Worm (Caenorhabditis elegans): Measurements from ENCODE around the gene cdr-1.

The cdr-1 gene

DNA sequence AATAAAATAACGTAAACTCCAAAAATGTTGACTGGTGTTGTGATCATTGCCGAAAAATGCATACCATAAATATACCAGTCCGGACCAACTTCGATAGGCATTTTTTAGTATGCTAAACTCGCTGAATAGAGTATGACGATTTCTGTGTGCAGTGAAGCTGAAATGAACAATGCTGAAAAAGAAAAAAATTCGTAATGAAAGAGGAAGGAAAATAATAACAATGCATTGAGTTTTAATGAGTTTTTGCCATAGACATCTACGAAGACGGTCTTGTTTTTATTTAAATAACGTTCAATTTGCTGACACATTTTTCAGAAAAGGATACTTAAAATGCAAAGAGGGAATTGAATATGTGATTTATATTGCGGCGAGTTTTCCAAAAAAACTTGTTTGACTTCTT, 46.4 kb downstream of the cdr-1 start, which contains the start of gene sri-1:
Gene sri-1, minus strand, starts transcription at position 101 of the 400 bp plus-strand sequence.
- TF ChIP-seq nhr-11 (tag; optimal IDR thresholded peaks at IDR 0.05): no peak
- no peak for TF ChIP-seq unc-62 (GFP tag; optimal IDR thresholded peaks at IDR 0.05)
- no peak for TF ChIP-seq ceh-82 (tag; optimal IDR thresholded peaks at IDR 0.05)
- TF ChIP-seq snpc-4 (tag; optimal IDR thresholded peaks at IDR 0.05): no peak
- TF ChIP-seq elt-1 (tag; optimal IDR thresholded peaks at IDR 0.05): no peak
- TF ChIP-seq nhr-67 (tag; optimal IDR thresholded peaks at IDR 0.05): no peak

DNA sequence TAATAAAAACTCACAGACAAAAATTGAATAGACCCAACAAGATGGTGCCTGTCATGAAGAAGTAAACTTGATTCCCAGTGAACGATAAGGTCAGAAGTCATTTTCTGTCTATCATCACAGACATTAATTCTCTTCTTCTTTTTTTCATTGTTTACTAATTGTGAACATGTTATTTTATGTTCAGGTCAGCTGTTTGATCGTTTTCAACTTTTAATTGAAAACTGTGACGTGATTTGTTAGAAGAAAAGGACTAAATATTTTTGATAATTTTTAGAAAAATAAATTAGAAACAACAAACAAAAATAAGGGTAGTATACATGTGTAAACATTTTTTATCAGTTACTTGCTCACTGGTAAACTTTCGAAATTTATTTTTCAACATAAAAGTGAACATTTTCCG, 48.5 kb downstream of the cdr-1 start, which contains the start of gene F36G9.7:
Gene F36G9.7, minus strand, starts transcription at position 101 of the 400 bp plus-strand sequence.
- TF ChIP-seq fos-1 (tag; optimal IDR thresholded peaks at IDR 0.05): no peak
- no peak for TF ChIP-seq aly-2 (tag; optimal IDR thresholded peaks at IDR 0.05)
- TF ChIP-seq mdl-1 (tag; optimal IDR thresholded peaks at IDR 0.05): no peak
- no peak for TF ChIP-seq nhr-67 (tag; optimal IDR thresholded peaks at IDR 0.05)
- no peak for TF ChIP-seq nhr-77 (tag; optimal IDR thresholded peaks at IDR 0.05)
- no peak for TF ChIP-seq R02D3.7 (tag; optimal IDR thresholded peaks at IDR 0.05)
- TF ChIP-seq unc-62 (GFP tag; optimal IDR thresholded peaks at IDR 0.05): no peak
- no peak for TF ChIP-seq nhr-76 (tag; optimal IDR thresholded peaks at IDR 0.05)
- no peak for TF ChIP-seq nfya-1 (tag; optimal IDR thresholded peaks at IDR 0.05; ENCODE audit: insufficient read depth)
- TF ChIP-seq mml-1 (tag; optimal IDR thresholded peaks at IDR 0.05): no peak
- no peak for TF ChIP-seq ceh-82 (tag; optimal IDR thresholded peaks at IDR 0.05)
- TF ChIP-seq egl-27 (tag; optimal IDR thresholded peaks at IDR 0.05): no peak
- no peak for TF ChIP-seq pha-4 (tag; optimal IDR thresholded peaks at IDR 0.05)
- TF ChIP-seq skn-1 (tag; optimal IDR thresholded peaks at IDR 0.05): no peak
- no peak for TF ChIP-seq fkh-2 (tag; optimal IDR thresholded peaks at IDR 0.05)

DNA sequence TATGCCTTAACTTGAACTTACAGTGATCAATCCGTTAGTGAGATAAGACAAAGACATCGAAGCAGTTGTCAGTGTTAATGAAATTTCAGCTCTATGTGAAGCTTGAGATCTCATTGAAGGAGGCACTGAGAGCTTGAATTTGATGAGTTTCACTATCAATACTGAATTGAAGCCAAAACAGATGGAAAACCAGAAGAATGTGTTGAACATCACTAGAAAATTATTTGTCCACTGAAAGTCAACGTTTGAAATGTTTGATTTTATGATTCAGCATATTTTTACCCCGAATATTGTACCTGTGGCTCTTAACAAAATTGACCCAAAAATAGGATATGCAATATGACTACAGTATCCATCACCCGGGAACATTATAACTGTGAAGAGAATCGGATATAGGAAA, 49.7 kb downstream of the cdr-1 start:
- TF ChIP-seq hmg-11 (tag; optimal IDR thresholded peaks at IDR 0.05) (no peak), ZK546.5 (tag; optimal IDR thresholded peaks at IDR 0.05) (no peak), unc-39 (tag; optimal IDR thresholded peaks at IDR 0.05) (no peak), mml-1 (tag; optimal IDR thresholded peaks at IDR 0.05) (no peak), ceh-16 (tag; optimal IDR thresholded peaks at IDR 0.05) (no peak), ama-1 (optimal IDR thresholded peaks at IDR 0.05) (no peak), eor-1 (tag; optimal IDR thresholded peaks at IDR 0.05) (no peak), pha-4 (tag; optimal IDR thresholded peaks at IDR 0.05) (no peak), ceh-82 (tag; optimal IDR thresholded peaks at IDR 0.05) (no peak), jun-1 (tag; optimal IDR thresholded peaks at IDR 0.05) (no peak), unc-62 (GFP tag; optimal IDR thresholded peaks at IDR 0.05) (no peak)
